Worm (Caenorhabditis elegans) whole organism, L3 larva: Measurements from ENCODE around the gene dsc-1.

Experiments
- ama-1 ChIP-seq: fragments of 150-350 bp; optimal IDR thresholded peaks from 2 replicates; lab custom pipeline; 2018
- snpc-4 ChIP-seq: fragments of 150-350 bp; optimal IDR thresholded peaks from 2 replicates; lab custom pipeline; 2014; ENCODE audit warnings: missing biosample characterization, missing genetic modification characterization

ce11 chrX:15035748-15036147 lies 1.1 kb upstream of the dsc-1 start:
- TF ChIP-seq ama-1 (lab: Kevin White, UChicago) (no peak), snpc-4 (no peak)
